Worm (Caenorhabditis elegans) whole organism, midembryonic: ENCODE data around the gene nhr-178.
A peak's percentile ranks its signal among the peaks of the same experiment; 100 is the strongest.

Experiments
- T22C8.4 ChIP-seq: fragments of 200-800 bp; sonication (Bioruptor generic); IDR thresholded peaks from 2 replicates; pipeline ENCODE4 v1.3.6; 2022; ENCODE audit warnings: missing genetic modification characterization, missing compliant biosample characterization
- cog-1 ChIP-seq: sonication (generic microtip); optimal IDR thresholded peaks from 2 replicates; lab custom pipeline; 2016; ENCODE audit warnings: missing genetic modification characterization, missing compliant biosample characterization
- flt-1 ChIP-seq: fragments of 200-800 bp; sonication (Bioruptor generic); IDR thresholded peaks from 2 replicates; pipeline ENCODE4 v1.3.6; 2022; ENCODE audit warnings: missing genetic modification characterization, missing compliant biosample characterization
- klf-2 ChIP-seq: fragments of 200-800 bp; sonication (Bioruptor generic); conservative IDR thresholded peaks from 2 replicates; pipeline ENCODE4 v1.3.6; 2022; ENCODE audit warnings: missing genetic modification reagents, missing genetic modification characterization, missing compliant biosample characterization
- med-1 ChIP-seq: sonication (generic microtip); optimal IDR thresholded peaks from 2 replicates; lab custom pipeline; 2017; ENCODE audit warnings: missing genetic modification characterization, mild to moderate bottlenecking, missing compliant biosample characterization, antibody characterized with exemption, missing genetic modification reagents; ENCODE audit not compliant: insufficient read depth
- ref-1 ChIP-seq: fragments of 200-800 bp; sonication (Bioruptor generic); conservative IDR thresholded peaks from 2 replicates; pipeline ENCODE4 v1.3.6; 2022; ENCODE audit warnings: missing genetic modification reagents, missing genetic modification characterization, missing compliant biosample characterization
- tab-1 ChIP-seq: fragments of 200-800 bp; sonication (Bioruptor generic); IDR thresholded peaks from 2 replicates; pipeline ENCODE4 v1.3.6; 2022; ENCODE audit warnings: missing genetic modification characterization, missing compliant biosample characterization
- ztf-23 ChIP-seq: fragments of 200-800 bp; sonication (Bioruptor generic); IDR thresholded peaks from 2 replicates; pipeline ENCODE4 v1.3.6; 2022; ENCODE audit warnings: missing genetic modification reagents, missing genetic modification characterization, missing compliant biosample characterization
- ztf-29 ChIP-seq: fragments of 200-800 bp; sonication (Bioruptor generic); IDR thresholded peaks from 2 replicates; pipeline ENCODE4 v1.3.6; 2022; ENCODE audit warnings: missing genetic modification reagents, missing genetic modification characterization, missing compliant biosample characterization

The nhr-178 gene

ce11 chrV:1583242-1583641, 24.5 kb downstream of the nhr-178 start:
- TF ChIP-seq ztf-23 (0 out of 2 replicates have a peak, but pooled peaks have one; percentile 22), T22C8.4 (no peak)

- TF ChIP-seq T22C8.4, result no peak
Measured at ce11 chrV:1579790-1580189, 28.0 kb downstream of the nhr-178 start.

- TF ChIP-seq tab-1 (GFP tag; lab: Robert Waterston, UW) (no peak), med-1 (GFP tag; lab: Kevin White, UChicago) (no peak), ref-1 (GFP tag; lab: Robert Waterston, UW) (no peak), klf-2 (GFP tag; lab: Robert Waterston, UW) (no peak), T22C8.4 (no peak), flt-1 (GFP tag; lab: Robert Waterston, UW) (no peak), ztf-23 (no peak), cog-1 (tag; lab: Kevin White, UChicago) (no peak), ztf-29 (no peak)
Measured at ce11 chrV:1578572-1579230, 29.1 kb downstream of the nhr-178 start.

ce11 chrV:1577092-1577709, 30.6 kb downstream of the nhr-178 start:
- TF ChIP-seq ztf-23 (peak; percentile 59; the same call in 1 of the 2 replicates), cog-1 (tag; lab: Kevin White, UChicago) (no peak), med-1 (GFP tag; lab: Kevin White, UChicago) (no peak), ztf-29 (0 out of 2 replicates have a peak, but pooled peaks have one; percentile 37), T22C8.4 (no peak), flt-1 (GFP tag; lab: Robert Waterston, UW) (peak; percentile 51; the same call in 1 of the 2 replicates), ref-1 (GFP tag; lab: Robert Waterston, UW) (no peak)

- TF ChIP-seq med-1 (GFP tag; lab: Kevin White, UChicago) (no peak), flt-1 (GFP tag; lab: Robert Waterston, UW) (peak; percentile 34; the same call in 1 of the 2 replicates), cog-1 (tag; lab: Kevin White, UChicago) (no peak), T22C8.4 (no peak), ztf-23 (0 out of 2 replicates have a peak, but pooled peaks have one; percentile 18), ztf-29 (no peak), tab-1 (GFP tag; lab: Robert Waterston, UW) (no peak)
Measured at ce11 chrV:1575493-1576084, 32.2 kb downstream of the nhr-178 start.

ce11 chrV:1574599-1574998, 33.2 kb downstream of the nhr-178 start:
- TF ChIP-seq ztf-29 (no peak), tab-1 (GFP tag; lab: Robert Waterston, UW) (no peak), T22C8.4 (no peak), med-1 (GFP tag; lab: Kevin White, UChicago) (no peak), ztf-23 (no peak), flt-1 (GFP tag; lab: Robert Waterston, UW) (no peak)

- TF ChIP-seq flt-1 (GFP tag; lab: Robert Waterston, UW) (no peak), klf-2 (GFP tag; lab: Robert Waterston, UW) (no peak), T22C8.4 (no peak), tab-1 (GFP tag; lab: Robert Waterston, UW) (no peak), cog-1 (tag; lab: Kevin White, UChicago) (no peak), ztf-29 (no peak), med-1 (GFP tag; lab: Kevin White, UChicago) (no peak)
Measured at ce11 chrV:1572585-1572984, 35.2 kb downstream of the nhr-178 start.

ce11 chrV:1570679-1571078, 37.1 kb downstream of the nhr-178 start:
- TF ChIP-seq cog-1 (tag; lab: Kevin White, UChicago), result peak; percentile 43
- no peak for TF ChIP-seq tab-1 (GFP tag; lab: Robert Waterston, UW)

- TF ChIP-seq ref-1 (GFP tag; lab: Robert Waterston, UW) (no peak), ztf-23 (no peak), klf-2 (GFP tag; lab: Robert Waterston, UW) (no peak), T22C8.4 (no peak), med-1 (GFP tag; lab: Kevin White, UChicago) (no peak), cog-1 (tag; lab: Kevin White, UChicago) (no peak), flt-1 (GFP tag; lab: Robert Waterston, UW) (no peak), ztf-29 (no peak)
Measured at ce11 chrV:1569750-1570419, 37.9 kb downstream of the nhr-178 start.

ce11 chrV:1566776-1567175, 41.0 kb downstream of the nhr-178 start, which contains the start of gene cdc-25.2:
cdc-25.2 (plus strand) TSS chrV:1567076.
- no peak for TF ChIP-seq ref-1 (GFP tag; lab: Robert Waterston, UW)
- no peak for TF ChIP-seq cog-1 (tag; lab: Kevin White, UChicago)
- TF ChIP-seq tab-1 (GFP tag; lab: Robert Waterston, UW), result no peak
- TF ChIP-seq flt-1 (GFP tag; lab: Robert Waterston, UW), result no peak
- TF ChIP-seq klf-2 (GFP tag; lab: Robert Waterston, UW), result no peak
- TF ChIP-seq T22C8.4, result no peak
- TF ChIP-seq ztf-23, result no peak
- TF ChIP-seq ztf-29, result no peak
- no peak for TF ChIP-seq med-1 (GFP tag; lab: Kevin White, UChicago)
